Fruit fly (Drosophila melanogaster) Kc167 (cell line): ENCODE data around the gene pkaap.

Source experiments
- Myc ChIP-seq: fragments of >200 bp; optimal IDR thresholded peaks from 2 replicates; lab custom pipeline; 2017; ENCODE audit warnings: missing external identifiers
- Sin3A ChIP-seq: fragments of >200 bp; optimal IDR thresholded peaks from 2 replicates; lab custom pipeline; 2018; ENCODE audit warnings: missing external identifiers
- h ChIP-seq: fragments of >200 bp; optimal IDR thresholded peaks from 3 replicates; lab custom pipeline; 2018; ENCODE audit warnings: missing external identifiers
- insv ChIP-seq: fragments of >200 bp; optimal IDR thresholded peaks from 3 replicates; lab custom pipeline; 2018; ENCODE audit warnings: missing external identifiers
- psq ChIP-seq: fragments of >200 bp; optimal IDR thresholded peaks from 2 replicates; lab custom pipeline; 2017; ENCODE audit warnings: missing external identifiers
- ttk ChIP-seq: sonication (Bioruptor generic); optimal IDR thresholded peaks from 2 replicates; lab custom pipeline; 2017; ENCODE audit warnings: missing external identifiers

Gene pkaap

dm6 chr2L:16317777-16318610 lies 29.9 kb downstream of the pkaap start:
- no peak for TF ChIP-seq psq (lab: Kevin White, UChicago)
- no peak for TF ChIP-seq Myc (lab: Kevin White, UChicago)
- TF ChIP-seq insv (lab: Kevin White, UChicago), result no peak

dm6 chr2L:16319743-16320142 lies 31.7 kb downstream of the pkaap start:
- no peak for TF ChIP-seq insv (lab: Kevin White, UChicago)
- TF ChIP-seq h, result no peak
- no peak for TF ChIP-seq ttk
- TF ChIP-seq Myc (lab: Kevin White, UChicago), result no peak
- TF ChIP-seq Sin3A (lab: Kevin White, UChicago), result no peak
- no peak for TF ChIP-seq psq (lab: Kevin White, UChicago)

dm6 chr2L:16320428-16320827 lies 32.3 kb downstream of the pkaap start:
- no peak for TF ChIP-seq ttk

- TF ChIP-seq ttk (no peak), h (no peak)
Measured at dm6 chr2L:16321209-16321608, 33.1 kb downstream of the pkaap start.

dm6 chr2L:16321872-16322631 lies 34.0 kb downstream of the pkaap start:
- TF ChIP-seq Sin3A (lab: Kevin White, UChicago) (no peak), h (no peak), ttk (no peak), insv (lab: Kevin White, UChicago) (no peak), Myc (lab: Kevin White, UChicago) (no peak), psq (lab: Kevin White, UChicago) (no peak)

- no peak for TF ChIP-seq ttk
- TF ChIP-seq psq (lab: Kevin White, UChicago), result no peak
- no peak for TF ChIP-seq Sin3A (lab: Kevin White, UChicago)
- no peak for TF ChIP-seq Myc (lab: Kevin White, UChicago)
- no peak for TF ChIP-seq insv (lab: Kevin White, UChicago)
- TF ChIP-seq h, result no peak
Measured at dm6 chr2L:16323544-16323943, 35.5 kb downstream of the pkaap start.

- TF ChIP-seq Sin3A (lab: Kevin White, UChicago) (no peak), psq (lab: Kevin White, UChicago) (no peak), Myc (lab: Kevin White, UChicago) (no peak), h (no peak), insv (lab: Kevin White, UChicago) (no peak), ttk (no peak)
Measured at dm6 chr2L:16324833-16325232, 36.7 kb downstream of the pkaap start.

dm6 chr2L:16325515-16326257 lies 37.6 kb downstream of the pkaap start, which contains the start of gene cact:
cact (minus strand) TSS chr2L:16326207.
- no peak for TF ChIP-seq h
- no peak for TF ChIP-seq Sin3A (lab: Kevin White, UChicago)

- TF ChIP-seq insv (lab: Kevin White, UChicago), result no peak
- TF ChIP-seq h, result no peak
- TF ChIP-seq Myc (lab: Kevin White, UChicago), result no peak
- TF ChIP-seq ttk, result no peak
- no peak for TF ChIP-seq Sin3A (lab: Kevin White, UChicago)
- TF ChIP-seq psq (lab: Kevin White, UChicago), result no peak
Measured at dm6 chr2L:16326892-16327291, 38.8 kb downstream of the pkaap start, which contains the start of gene CG4278. CG4278 (plus strand) TSS chr2L:16327069.

dm6 chr2L:16329102-16329520 lies 41.0 kb downstream of the pkaap start, which contains the start of gene mRpL4:
mRpL4 (minus strand) TSS chr2L:16329132.
- no peak for TF ChIP-seq ttk
- TF ChIP-seq h, result no peak
- no peak for TF ChIP-seq Myc (lab: Kevin White, UChicago)
- no peak for TF ChIP-seq psq (lab: Kevin White, UChicago)
- TF ChIP-seq Sin3A (lab: Kevin White, UChicago), result no peak
- TF ChIP-seq insv (lab: Kevin White, UChicago), result no peak

dm6 chr2L:16329625-16330024 lies 41.5 kb downstream of the pkaap start, which contains the start of gene CG4440:
CG4440 (plus strand) TSS chr2L:16329925.
- TF ChIP-seq ttk (no peak), Myc (lab: Kevin White, UChicago) (no peak), psq (lab: Kevin White, UChicago) (no peak), Sin3A (lab: Kevin White, UChicago) (no peak), insv (lab: Kevin White, UChicago) (no peak), h (no peak)

dm6 chr2L:16337785-16338184 lies 49.7 kb downstream of the pkaap start, which contains the start of gene CG31817:
CG31817 (minus strand) TSS chr2L:16337885.
- TF ChIP-seq ttk, result no peak
- no peak for TF ChIP-seq h
- no peak for TF ChIP-seq psq (lab: Kevin White, UChicago)
- no peak for TF ChIP-seq Sin3A (lab: Kevin White, UChicago)
- no peak for TF ChIP-seq Myc (lab: Kevin White, UChicago)
- TF ChIP-seq insv (lab: Kevin White, UChicago), result no peak
